Fruit fly (Drosophila melanogaster): Measurements from ENCODE around the gene CG12811.

CG12811 gene

dm6 chr3R:10042664-10043372, 5.8 kb downstream of the CG12811 start, which contains the start of the genes Mical and CG3909:
Gene Mical (minus strand): TSS chr3R:10042895.
Gene CG3909 (plus strand): TSS chr3R:10043270.
- peak; percentile 70 for TF ChIP-seq Met (GFP tag; optimal IDR thresholded peaks at IDR 0.05)
- TF ChIP-seq CG11294 (GFP tag; IDR thresholded peaks at IDR 0.05), result peak; percentile 76
- TF ChIP-seq fd59A (GFP tag; optimal IDR thresholded peaks at IDR 0.05), result no peak
- peak; percentile 85 for TF ChIP-seq CG6163 (GFP tag; IDR thresholded peaks at IDR 0.05)
- peak; percentile 86 for TF ChIP-seq CG3032 (tag; optimal IDR thresholded peaks at IDR 0.05)
- TF ChIP-seq CG15336 (GFP tag; IDR thresholded peaks at IDR 0.05), result peak; percentile 78
- peak; percentile 21 for TF ChIP-seq CG9139 (GFP tag; optimal IDR thresholded peaks at IDR 0.05)
- TF ChIP-seq CG6276 (GFP tag; optimal IDR thresholded peaks at IDR 0.05), result no peak
- TF ChIP-seq CG16779 (tag; optimal IDR thresholded peaks at IDR 0.05), result peak; percentile 62
- TF ChIP-seq CG31627 (GFP tag; optimal IDR thresholded peaks at IDR 0.05), result peak; percentile 73
- TF ChIP-seq achi (GFP tag; optimal IDR thresholded peaks at IDR 0.05), result peak; percentile 82
- peak; percentile 24 for TF ChIP-seq CG6808 (GFP tag; optimal IDR thresholded peaks at IDR 0.05)
- peak; percentile 83 for TF ChIP-seq CG34406 (GFP tag; optimal IDR thresholded peaks at IDR 0.05)
- TF ChIP-seq dac (GFP tag; optimal IDR thresholded peaks at IDR 0.05), result no peak
- TF ChIP-seq fkh (GFP tag; optimal IDR thresholded peaks at IDR 0.05), result peak; percentile 30
- TF ChIP-seq CG8319 (GFP tag; optimal IDR thresholded peaks at IDR 0.05), result peak; percentile 18
- peak; percentile 59 for TF ChIP-seq Sox102F (GFP tag; optimal IDR thresholded peaks at IDR 0.05)
- peak; percentile 92 for TF ChIP-seq eg (GFP tag; IDR thresholded peaks at IDR 0.05)
- TF ChIP-seq CG6854 (GFP tag; optimal IDR thresholded peaks at IDR 0.05), result no peak
- no peak for TF ChIP-seq Hr38 (GFP tag; optimal IDR thresholded peaks at IDR 0.05)
- peak; percentile 76 for TF ChIP-seq Gug (GFP tag; IDR thresholded peaks at IDR 0.05)
- TF ChIP-seq pdm3 (GFP tag; optimal IDR thresholded peaks at IDR 0.05), result peak; percentile 65
- TF ChIP-seq Eip75B (GFP tag; optimal IDR thresholded peaks at IDR 0.05), result no peak
- peak; percentile 46 for TF ChIP-seq CG10669 (GFP tag; optimal IDR thresholded peaks at IDR 0.05)
- peak in 1 of 2 experiments; percentile 82 for TF ChIP-seq salr (GFP tag; optimal IDR thresholded peaks at IDR 0.05)
- TF ChIP-seq Eip93F (GFP tag; optimal IDR thresholded peaks at IDR 0.05), result peak; percentile 45
- peak; percentile 82 for TF ChIP-seq Eip78C (GFP tag)
- peak; percentile 77 for TF ChIP-seq dsx (GFP tag; optimal IDR thresholded peaks at IDR 0.05; ENCODE audit: poor library complexity, severe bottlenecking)
- peak; percentile 74 for TF ChIP-seq CG32006 (GFP tag; optimal IDR thresholded peaks at IDR 0.05)
- TF ChIP-seq CG11762 (GFP tag; optimal IDR thresholded peaks at IDR 0.05; ENCODE audit: insufficient read depth), result peak; percentile 71
- TF ChIP-seq Sox15 (GFP tag; optimal IDR thresholded peaks at IDR 0.05), result peak; percentile 60
- TF ChIP-seq CG8632 (GFP tag; optimal IDR thresholded peaks at IDR 0.05), result peak; percentile 76
- peak; percentile 69 for TF ChIP-seq Hr4 (GFP tag; optimal IDR thresholded peaks at IDR 0.05)
- TF ChIP-seq Lpt (GFP tag; optimal IDR thresholded peaks at IDR 0.05), result peak; percentile 57
- TF ChIP-seq esn (GFP tag; optimal IDR thresholded peaks at IDR 0.05), result peak; percentile 81
- peak; percentile 38 for TF ChIP-seq CG11902 (GFP tag; optimal IDR thresholded peaks at IDR 0.05)
- peak; percentile 25 for TF ChIP-seq spab (GFP tag; optimal IDR thresholded peaks at IDR 0.05)
- peak; percentile 74 for TF ChIP-seq cyc (GFP tag; optimal IDR thresholded peaks at IDR 0.05)
- peak; percentile 43 for TF ChIP-seq Ets21C (GFP tag; optimal IDR thresholded peaks at IDR 0.05)
- peak; percentile 69 for TF ChIP-seq vri (GFP tag; optimal IDR thresholded peaks at IDR 0.05)
- peak; percentile 66 for TF ChIP-seq lz (GFP tag; optimal IDR thresholded peaks at IDR 0.05)
- TF ChIP-seq OdsH (GFP tag; optimal IDR thresholded peaks at IDR 0.05), result peak; percentile 83
- peak; percentile 82 for TF ChIP-seq Ets96B (tag; optimal IDR thresholded peaks at IDR 0.05)
- peak; percentile 35 for TF ChIP-seq CG1621 (tag; optimal IDR thresholded peaks at IDR 0.05)
- no peak for TF ChIP-seq fd85E (GFP tag; optimal IDR thresholded peaks at IDR 0.05)
- TF ChIP-seq Sox14 (GFP tag; optimal IDR thresholded peaks at IDR 0.05), result peak; percentile 25
- TF ChIP-seq CG7368 (GFP tag; optimal IDR thresholded peaks at IDR 0.05), result peak; percentile 80
- TF ChIP-seq topi (GFP tag; optimal IDR thresholded peaks at IDR 0.05), result peak; percentile 60
- peak; percentile 68 for TF ChIP-seq Smox (GFP tag; optimal IDR thresholded peaks at IDR 0.05)
- TF ChIP-seq svp (GFP tag), result peak; percentile 89
- TF ChIP-seq Hr39 (GFP tag; optimal IDR thresholded peaks at IDR 0.05), result peak; percentile 69
